Worm (Caenorhabditis elegans): ENCODE measurements around the gene F32H5.1.

The F32H5.1 gene

ce11 chrV:13367024-13367423 is 9.2 kb upstream of the F32H5.1 start, which contains the start of gene srx-125:
Gene srx-125, plus strand, starts transcription at chrV:13367324.
- TF ChIP-seq dmd-6 (GFP tag; IDR thresholded peaks at IDR 0.05) (no peak), unc-62 (GFP tag; optimal IDR thresholded peaks at IDR 0.05 in 1 of 2) (peak in 1 of 2 experiments; percentile 46), unc-62 (tag; optimal IDR thresholded peaks at IDR 0.05) (no peak)

- TF ChIP-seq fkh-10 (GFP tag; optimal IDR thresholded peaks at IDR 0.05) = peak; percentile 37
- TF ChIP-seq ceh-62 (tag; optimal IDR thresholded peaks at IDR 0.05) = no peak
Measured at ce11 chrV:13366488-13366887, 8.7 kb upstream of the F32H5.1 start.

ce11 chrV:13364227-13364626 is 6.4 kb upstream of the F32H5.1 start:
- TF ChIP-seq F26F4.8 (GFP tag; conservative IDR thresholded peaks at IDR 0.05) (no peak), ZK337.2 (GFP tag; IDR thresholded peaks at IDR 0.05) (no peak), unc-62 (GFP tag; optimal IDR thresholded peaks at IDR 0.05 in 1 of 2) (peak in 1 of 2 experiments; percentile 92), unc-62 (tag; optimal IDR thresholded peaks at IDR 0.05) (no peak)

- TF ChIP-seq aha-1 (tag) = peak; percentile 31
- no peak for TF ChIP-seq zfp-3 (GFP tag; conservative IDR thresholded peaks at IDR 0.05)
Measured at ce11 chrV:13363415-13363814, 5.6 kb upstream of the F32H5.1 start, which contains the start of gene srg-46. Gene srg-46, plus strand, starts transcription at chrV:13363715.

- TF ChIP-seq dmd-9 (GFP tag; IDR thresholded peaks at IDR 0.05) (no peak), spr-1 (tag; optimal IDR thresholded peaks at IDR 0.05) (no peak), lin-39 (tag; optimal IDR thresholded peaks at IDR 0.05) (no peak), R02D3.7 (tag; optimal IDR thresholded peaks at IDR 0.05) (no peak), lin-29 (GFP tag; IDR thresholded peaks at IDR 0.05) (no peak), dmd-6 (GFP tag; IDR thresholded peaks at IDR 0.05) (no peak), nhr-41 (GFP tag; IDR thresholded peaks at IDR 0.05) (no peak), ceh-32 (tag; optimal IDR thresholded peaks at IDR 0.05; ENCODE audit: poor library complexity) (no peak), fkh-10 (GFP tag; optimal IDR thresholded peaks at IDR 0.05) (no peak), egl-43 (GFP tag; IDR thresholded peaks at IDR 0.05) (no peak), T20F7.1 (GFP tag; optimal IDR thresholded peaks at IDR 0.05) (no peak), daf-19 (GFP tag; conservative IDR thresholded peaks at IDR 0.05) (no peak), fos-1 (tag; optimal IDR thresholded peaks at IDR 0.05) (no peak), skn-1 (tag; optimal IDR thresholded peaks at IDR 0.05) (no peak), nhr-237 (tag; optimal IDR thresholded peaks at IDR 0.05) (no peak), unc-62 (GFP tag; optimal IDR thresholded peaks at IDR 0.05 in 1 of 2) (no peak), unc-62 (tag; optimal IDR thresholded peaks at IDR 0.05) (no peak), hif-1 (tag; optimal IDR thresholded peaks at IDR 0.05) (no peak), snpc-1.2 (GFP tag; IDR thresholded peaks at IDR 0.05) (no peak)
Measured at ce11 chrV:13360254-13360653, 2.4 kb upstream of the F32H5.1 start, which contains the start of gene F32H5.4. Gene F32H5.4, plus strand, starts transcription at chrV:13360554.

ce11 chrV:13358823-13359592 is 1.2 kb upstream of the F32H5.1 start, which contains the start of gene F32H5.3:
Gene F32H5.3, plus strand, starts transcription at chrV:13359335.
- peak in 1 of 2 experiments; percentile 37 for TF ChIP-seq lsy-2 (tag; optimal IDR thresholded peaks at IDR 0.05)
- peak in 1 of 2 experiments; percentile 44 for TF ChIP-seq mdl-1 (tag; optimal IDR thresholded peaks at IDR 0.05)
- TF ChIP-seq F44E2.7 (GFP tag; IDR thresholded peaks at IDR 0.05) = no peak
- no peak for TF ChIP-seq lin-1 (GFP tag; IDR thresholded peaks at IDR 0.05)
- peak; percentile 63 for TF ChIP-seq nhr-28 (tag; optimal IDR thresholded peaks at IDR 0.05)
- TF ChIP-seq unc-62 (GFP tag; optimal IDR thresholded peaks at IDR 0.05 in 1 of 2) = peak in 1 of 2 experiments; percentile 97
- TF ChIP-seq unc-62 (tag; optimal IDR thresholded peaks at IDR 0.05) = no peak
- TF ChIP-seq mxl-3 (GFP tag; optimal IDR thresholded peaks at IDR 0.05) = peak; percentile 35
- TF ChIP-seq ces-1 (GFP tag; optimal IDR thresholded peaks at IDR 0.05) = no peak
- TF ChIP-seq F26F4.8 (GFP tag; conservative IDR thresholded peaks at IDR 0.05) = no peak
- no peak for TF ChIP-seq saeg-2 (GFP tag; IDR thresholded peaks at IDR 0.05)
- TF ChIP-seq nhr-25 (tag; optimal IDR thresholded peaks at IDR 0.05; ENCODE audit: borderline replicate concordance, insufficient read depth) = peak; percentile 0

Measured in whole organism, L4 larva.